Worm (Caenorhabditis elegans) whole organism, young adult: ENCODE results near the gene B0198.2.
A peak's percentile ranks its signal among the peaks of the same experiment; 100 is the strongest.

Experiments
- B0035.1 ChIP-seq: sonication (generic microtip); optimal IDR thresholded peaks from 2 replicates; lab custom pipeline; 2016; ENCODE audit warnings: missing genetic modification characterization, mild to moderate bottlenecking, missing compliant biosample characterization, missing genotype, missing genetic modification reagents
- B0261.1 ChIP-seq: sonication (generic microtip); optimal IDR thresholded peaks from 2 replicates; lab custom pipeline; 2016; ENCODE audit warnings: mild to moderate bottlenecking, missing genetic modification characterization, moderate library complexity, missing compliant biosample characterization
- C06A6.2 ChIP-seq: fragments of 200-800 bp; sonication (Bioruptor generic); conservative IDR thresholded peaks from 2 replicates; pipeline ENCODE4 v1.3.6; 2022; ENCODE audit warnings: missing genetic modification characterization, missing compliant biosample characterization
- D2030.7 ChIP-seq: fragments of 200-800 bp; sonication (Bioruptor generic); IDR thresholded peaks from 2 replicates; pipeline ENCODE4 v1.3.6; 2022; ENCODE audit warnings: missing genetic modification reagents, missing genetic modification characterization, missing compliant biosample characterization
- F22D6.2 ChIP-seq: sonication (generic microtip); optimal IDR thresholded peaks from 2 replicates; lab custom pipeline; 2016; ENCODE audit warnings: mild to moderate bottlenecking, missing genetic modification characterization, missing compliant biosample characterization
- F33H1.4 ChIP-seq: fragments of 200-800 bp; sonication (Bioruptor generic); IDR thresholded peaks from 2 replicates; pipeline ENCODE4 v1.3.6; 2022; ENCODE audit warnings: missing genetic modification reagents, missing genetic modification characterization, missing compliant biosample characterization
- F37B4.10 ChIP-seq: fragments of 200-800 bp; sonication (Bioruptor generic); IDR thresholded peaks from 2 replicates; pipeline ENCODE4 v1.3.6; 2022; ENCODE audit warnings: missing genetic modification characterization, missing compliant biosample characterization
- F49E8.2 ChIP-seq: sonication (generic microtip); optimal IDR thresholded peaks from 3 replicates; lab custom pipeline; 2017; ENCODE audit warnings: missing genetic modification characterization, mild to moderate bottlenecking, missing compliant biosample characterization, antibody characterized with exemption, moderate library complexity; ENCODE audit not compliant: insufficient read depth
- F52B5.7 ChIP-seq: sonication (generic microtip); optimal IDR thresholded peaks from 2 replicates; lab custom pipeline; 2016; ENCODE audit warnings: mild to moderate bottlenecking, missing genetic modification characterization, missing compliant biosample characterization
- K12H6.12 ChIP-seq: fragments of 200-800 bp; sonication (Bioruptor generic); optimal IDR thresholded peaks from 2 replicates; lab custom pipeline; 2018; ENCODE audit warnings: mild to moderate bottlenecking, missing genetic modification characterization, missing compliant biosample characterization
- Y53F4B.3 ChIP-seq: fragments of 200-800 bp; sonication (Bioruptor generic); IDR thresholded peaks from 2 replicates; pipeline ENCODE4 v1.3.6; 2022; ENCODE audit warnings: missing genetic modification reagents, missing genetic modification characterization, missing compliant biosample characterization
- Y79H2A.3 ChIP-seq: fragments of 200-800 bp; sonication (Bioruptor generic); conservative IDR thresholded peaks from 2 replicates; pipeline ENCODE4 v1.3.6; 2022; ENCODE audit warnings: missing genetic modification reagents, missing genetic modification characterization, missing compliant biosample characterization
- Y95B8A.8 ChIP-seq: fragments of 200-800 bp; sonication (Bioruptor generic); IDR thresholded peaks from 2 replicates; pipeline ENCODE4 v1.3.6; 2022; ENCODE audit warnings: missing genetic modification reagents, missing genetic modification characterization, missing compliant biosample characterization
- aptf-2 ChIP-seq: fragments of 200-800 bp; sonication (Bioruptor generic); conservative IDR thresholded peaks from 2 replicates; pipeline ENCODE4 v1.3.6; 2022; ENCODE audit warnings: missing genetic modification reagents, missing genetic modification characterization, missing compliant biosample characterization
- attf-3 ChIP-seq: fragments of 200-800 bp; sonication (Bioruptor generic); conservative IDR thresholded peaks from 2 replicates; pipeline ENCODE4 v1.3.6; 2022; ENCODE audit warnings: missing genetic modification reagents, missing genetic modification characterization, missing compliant biosample characterization
- bed-2 ChIP-seq: fragments of 200-800 bp; sonication (Bioruptor generic); IDR thresholded peaks from 2 replicates; pipeline ENCODE4 v1.3.6; 2022; ENCODE audit warnings: missing genetic modification reagents, missing genetic modification characterization, missing compliant biosample characterization
- cebp-1 ChIP-seq, 2 experiments: fragments of 200-800 bp in 1 of 2; sonication (Bioruptor generic) in 1 of 2; sonication (generic microtip) in 1 of 2; IDR thresholded peaks in 1 of 2; optimal IDR thresholded peaks in 1 of 2; 2 replicates each; pipeline versions ENCODE4 v1.3.6 to Lab custom; 2017 to 2022; ENCODE audit warnings: missing compliant biosample characterization in 2 of 2, missing genetic modification characterization in 2 of 2, mild to moderate bottlenecking in 1 of 2, missing genetic modification reagents in 1 of 2, moderate library complexity in 1 of 2
- cebp-2 ChIP-seq: fragments of 200-800 bp; sonication (Bioruptor generic); IDR thresholded peaks from 2 replicates; pipeline ENCODE4 v1.3.6; 2022; ENCODE audit warnings: missing genetic modification characterization, missing compliant biosample characterization
- ceh-58 ChIP-seq: fragments of 200-800 bp; sonication (Bioruptor generic); IDR thresholded peaks from 2 replicates; pipeline ENCODE4 v1.3.6; 2022; ENCODE audit warnings: missing genetic modification characterization, missing compliant biosample characterization
- ceh-79 ChIP-seq: sonication (generic microtip); optimal IDR thresholded peaks from 2 replicates; lab custom pipeline; 2017; ENCODE audit warnings: mild to moderate bottlenecking, missing genetic modification characterization, missing compliant biosample characterization
- ceh-91 ChIP-seq: fragments of 200-800 bp; sonication (Bioruptor generic); IDR thresholded peaks from 2 replicates; pipeline ENCODE4 v1.3.6; 2022; ENCODE audit warnings: missing genetic modification reagents, missing genetic modification characterization, missing compliant biosample characterization
- dox-1 ChIP-seq: fragments of 200-800 bp; sonication (Bioruptor generic); IDR thresholded peaks from 2 replicates; pipeline ENCODE4 v1.3.6; 2022; ENCODE audit warnings: missing genetic modification reagents, missing genetic modification characterization, missing compliant biosample characterization
- efl-1 ChIP-seq: fragments of 150-350 bp; optimal IDR thresholded peaks from 2 replicates; lab custom pipeline; 2014; ENCODE audit warnings: missing biosample characterization, missing genetic modification reagents, missing genetic modification characterization
- egl-44 ChIP-seq: fragments of 200-800 bp; sonication (Bioruptor generic); IDR thresholded peaks from 2 replicates; pipeline ENCODE4 v1.3.6; 2022; ENCODE audit warnings: missing genetic modification reagents, missing genetic modification characterization, missing compliant biosample characterization
- ekl-4 ChIP-seq: fragments of 200-800 bp; sonication (Bioruptor generic); IDR thresholded peaks from 2 replicates; pipeline ENCODE4 v1.3.6; 2022; ENCODE audit warnings: missing genetic modification reagents, missing genetic modification characterization, missing compliant biosample characterization
- ets-4 ChIP-seq: fragments of 200-800 bp; sonication (Bioruptor generic); optimal IDR thresholded peaks from 2 replicates; lab custom pipeline; 2018; ENCODE audit warnings: mild to moderate bottlenecking, missing genetic modification characterization, missing compliant biosample characterization
- fkh-3 ChIP-seq: sonication (generic microtip); optimal IDR thresholded peaks from 2 replicates; lab custom pipeline; 2016; ENCODE audit warnings: mild to moderate bottlenecking, missing genetic modification characterization, missing compliant biosample characterization
- gei-17 ChIP-seq: fragments of 200-800 bp; sonication (Bioruptor generic); optimal IDR thresholded peaks from 2 replicates; lab custom pipeline; 2018; ENCODE audit warnings: mild to moderate bottlenecking, missing genetic modification characterization, missing compliant biosample characterization
- him-1 ChIP-seq: sonication (generic microtip); optimal IDR thresholded peaks from 2 replicates; lab custom pipeline; 2016; ENCODE audit warnings: missing genotype, missing genetic modification reagents, missing genetic modification characterization, missing compliant biosample characterization
- hlh-26 ChIP-seq: fragments of 200-800 bp; sonication (Bioruptor generic); conservative IDR thresholded peaks from 2 replicates; pipeline ENCODE4 v1.3.6; 2022; ENCODE audit warnings: missing genetic modification reagents, missing genetic modification characterization, missing compliant biosample characterization
- lsl-1 ChIP-seq: fragments of 200-800 bp; sonication (Bioruptor generic); optimal IDR thresholded peaks from 2 replicates; lab custom pipeline; 2018; ENCODE audit warnings: mild to moderate bottlenecking, missing genetic modification characterization, moderate library complexity, missing compliant biosample characterization
- lsy-27 ChIP-seq: sonication (generic microtip); optimal IDR thresholded peaks from 2 replicates; lab custom pipeline; 2017; ENCODE audit warnings: missing genetic modification characterization, mild to moderate bottlenecking, missing compliant biosample characterization, antibody characterized with exemption, missing genotype, borderline replicate concordance; ENCODE audit not compliant: insufficient read depth
- madf-6 ChIP-seq: fragments of 200-800 bp; sonication (Bioruptor generic); IDR thresholded peaks from 2 replicates; pipeline ENCODE4 v1.3.6; 2022; ENCODE audit warnings: missing genetic modification reagents, missing genetic modification characterization, missing compliant biosample characterization
- mxl-1 ChIP-seq: sonication (generic microtip); optimal IDR thresholded peaks from 2 replicates; lab custom pipeline; 2016; ENCODE audit warnings: missing genetic modification characterization, missing compliant biosample characterization
- nfya-1 ChIP-seq: sonication (generic microtip); optimal IDR thresholded peaks from 2 replicates; lab custom pipeline; 2017; ENCODE audit warnings: antibody characterized with exemption, missing compliant biosample characterization, missing genetic modification characterization, borderline replicate concordance; ENCODE audit not compliant: insufficient read depth
- nfyb-1 ChIP-seq: fragments of 200-800 bp; sonication (Bioruptor generic); IDR thresholded peaks from 2 replicates; pipeline ENCODE4 v1.3.6; 2022; ENCODE audit warnings: missing genetic modification reagents, missing genetic modification characterization, missing compliant biosample characterization
- pbrm-1 ChIP-seq: fragments of 200-800 bp; sonication (Bioruptor generic); IDR thresholded peaks from 2 replicates; pipeline ENCODE4 v1.3.6; 2022; ENCODE audit warnings: missing genetic modification reagents, missing genetic modification characterization, missing compliant biosample characterization
- repo-1 ChIP-seq: sonication (generic microtip); optimal IDR thresholded peaks from 2 replicates; lab custom pipeline; 2017; ENCODE audit warnings: mild to moderate bottlenecking, missing genetic modification characterization, missing compliant biosample characterization
- rpc-1 ChIP-seq, 2 experiments: fragments of 150-350 bp in 1 of 2; sonication (generic microtip) in 1 of 2; optimal IDR thresholded peaks; 2 replicates each; lab custom pipeline; 2014 to 2018; ENCODE audit warnings: missing biosample characterization in 1 of 2, missing genetic modification characterization in 1 of 2, missing genetic modification reagents in 1 of 2, missing genotype in 1 of 2
- sea-2 ChIP-seq: fragments of 200-800 bp; sonication (Bioruptor generic); IDR thresholded peaks from 2 replicates; pipeline ENCODE4 v1.3.6; 2022; ENCODE audit warnings: missing genetic modification characterization, missing compliant biosample characterization
- snpc-1.3 ChIP-seq: sonication (generic microtip); optimal IDR thresholded peaks from 2 replicates; lab custom pipeline; 2017; ENCODE audit warnings: missing genetic modification characterization, mild to moderate bottlenecking, missing compliant biosample characterization, antibody characterized with exemption, moderate library complexity, missing genotype, missing genetic modification reagents; ENCODE audit not compliant: insufficient read depth
- snpc-4 ChIP-seq, 5 experiments: fragments of 150-350 bp in 1 of 5; sonication (generic microtip) in 4 of 5; optimal IDR thresholded peaks; 2 replicates each; lab custom pipeline; 2014 to 2018; ENCODE audit warnings: missing genetic modification characterization in 5 of 5, missing biosample characterization in 3 of 5, antibody characterized with exemption in 2 of 5, mild to moderate bottlenecking in 2 of 5, missing compliant biosample characterization in 2 of 5, missing genotype in 2 of 5, moderate library complexity in 2 of 5, missing genetic modification reagents in 1 of 5
- tbp1 ChIP-seq: fragments of 200-800 bp; sonication (Bioruptor generic); optimal IDR thresholded peaks from 2 replicates; lab custom pipeline; 2018; ENCODE audit warnings: mild to moderate bottlenecking, missing genetic modification characterization, missing compliant biosample characterization
- tbx-9 ChIP-seq: sonication (generic microtip); optimal IDR thresholded peaks from 2 replicates; lab custom pipeline; 2016; ENCODE audit warnings: borderline replicate concordance, missing genetic modification characterization, inconsistent platforms, missing compliant biosample characterization
- xnd-1 ChIP-seq: sonication (generic microtip); optimal IDR thresholded peaks from 2 replicates; lab custom pipeline; 2016; ENCODE audit warnings: missing genotype, missing genetic modification reagents, missing genetic modification characterization, missing compliant biosample characterization
- ztf-22 ChIP-seq: fragments of 200-800 bp; sonication (Bioruptor generic); optimal IDR thresholded peaks from 2 replicates; lab custom pipeline; 2018; ENCODE audit warnings: mild to moderate bottlenecking, missing genetic modification characterization, moderate library complexity, missing compliant biosample characterization
- ztf-3 ChIP-seq: fragments of 200-800 bp; sonication (Bioruptor generic); optimal IDR thresholded peaks from 2 replicates; lab custom pipeline; 2018; ENCODE audit warnings: mild to moderate bottlenecking, missing genetic modification characterization, missing compliant biosample characterization

The B0198.2 gene

ce11 chrX:11993327-11993726 lies 32.2 kb upstream of the B0198.2 start (continued):
- no peak for TF ChIP-seq bed-2 (GFP tag; lab: Robert Waterston, UW)
- TF ChIP-seq mxl-1 (tag; lab: Kevin White, UChicago): peak; percentile 23
- no peak; the same call in 1 of the 2 replicates for TF ChIP-seq madf-6 (GFP tag; lab: Robert Waterston, UW)
- TF ChIP-seq xnd-1: no peak
- TF ChIP-seq Y95B8A.8 (GFP tag; lab: Robert Waterston, UW): no peak
- TF ChIP-seq cebp-2 (GFP tag; lab: Robert Waterston, UW): no peak
- no peak for TF ChIP-seq gei-17
- TF ChIP-seq pbrm-1 (GFP tag; lab: Robert Waterston, UW): peak; percentile 83
- TF ChIP-seq B0035.1 (tag; lab: Kevin White, UChicago): no peak
- TF ChIP-seq efl-1 (GFP tag; lab: Kevin White, UChicago): no peak
- TF ChIP-seq snpc-1.3: peak; percentile 22
- TF ChIP-seq Y53F4B.3 (GFP tag; lab: Robert Waterston, UW): no peak
- no peak for TF ChIP-seq aptf-2 (GFP tag; lab: Robert Waterston, UW)
- peak; percentile 63 for TF ChIP-seq dox-1 (GFP tag; lab: Robert Waterston, UW)
- TF ChIP-seq rpc-1 (optimal IDR thresholded peaks at IDR 0.05; lab: Kevin White, UChicago): peak; percentile 70
- peak; percentile 81 for TF ChIP-seq rpc-1 (tag; optimal IDR thresholded peaks at IDR 0.05; lab: Kevin White, UChicago)
- TF ChIP-seq tbp1 (GFP tag; lab: Kevin White, UChicago): peak; percentile 87
- TF ChIP-seq ekl-4 (GFP tag; lab: Robert Waterston, UW): no peak
- no peak for TF ChIP-seq cebp-1 (GFP tag; IDR thresholded peaks at IDR 0.05; lab: Robert Waterston, UW)
- no peak for TF ChIP-seq cebp-1 (tag; optimal IDR thresholded peaks at IDR 0.05; lab: Kevin White, UChicago)
- TF ChIP-seq ceh-91: no peak
- no peak for TF ChIP-seq lsl-1
- no peak for TF ChIP-seq K12H6.12 (tag; lab: Kevin White, UChicago)
- no peak for TF ChIP-seq sea-2 (GFP tag; lab: Robert Waterston, UW)
- no peak for TF ChIP-seq lsy-27 (tag; lab: Kevin White, UChicago)
- no peak for TF ChIP-seq ztf-22 (GFP tag; lab: Kevin White, UChicago)
- TF ChIP-seq Y79H2A.3: no peak
- TF ChIP-seq F52B5.7 (tag; lab: Kevin White, UChicago): no peak
- no peak for TF ChIP-seq C06A6.2 (GFP tag; lab: Robert Waterston, UW)
- no peak for TF ChIP-seq repo-1 (tag; lab: Kevin White, UChicago)
- no peak for TF ChIP-seq nfya-1
- no peak for TF ChIP-seq F33H1.4
- no peak for TF ChIP-seq fkh-3
- peak; percentile 56 for TF ChIP-seq him-1 (tag; lab: Kevin White, UChicago)
- no peak for TF ChIP-seq F37B4.10 (GFP tag; lab: Robert Waterston, UW)
- peak; percentile 76 for TF ChIP-seq D2030.7
- no peak for TF ChIP-seq ceh-79
- TF ChIP-seq F49E8.2 (tag; lab: Kevin White, UChicago): no peak
- TF ChIP-seq ets-4 (GFP tag; lab: Kevin White, UChicago): no peak
- no peak for TF ChIP-seq snpc-4 (GFP tag; optimal IDR thresholded peaks at IDR 0.05; lab: Kevin White, UChicago)
- peak in 3 of 4 experiments; percentile 32 to 75 (median 34) for TF ChIP-seq snpc-4 (tag; optimal IDR thresholded peaks at IDR 0.05; lab: Kevin White, UChicago)
- no peak for TF ChIP-seq ceh-58
- TF ChIP-seq attf-3 (GFP tag; lab: Robert Waterston, UW): no peak
- no peak for TF ChIP-seq F22D6.2 (tag; lab: Kevin White, UChicago)
- no peak for TF ChIP-seq hlh-26
- TF ChIP-seq nfyb-1 (GFP tag; lab: Robert Waterston, UW): 0 out of 2 replicates have a peak, but pooled peaks have one; percentile 32
- no peak for TF ChIP-seq tbx-9 (tag; lab: Kevin White, UChicago)
- no peak for TF ChIP-seq ztf-3 (GFP tag; lab: Kevin White, UChicago)
- TF ChIP-seq egl-44: no peak
- peak; percentile 67 for TF ChIP-seq B0261.1 (tag; lab: Kevin White, UChicago)
